Fruit fly (Drosophila melanogaster): ENCODE data around the gene ninaC.
A peak's percentile ranks its signal among the peaks of the same experiment; 100 is the strongest.

Gene ninaC

DNA sequence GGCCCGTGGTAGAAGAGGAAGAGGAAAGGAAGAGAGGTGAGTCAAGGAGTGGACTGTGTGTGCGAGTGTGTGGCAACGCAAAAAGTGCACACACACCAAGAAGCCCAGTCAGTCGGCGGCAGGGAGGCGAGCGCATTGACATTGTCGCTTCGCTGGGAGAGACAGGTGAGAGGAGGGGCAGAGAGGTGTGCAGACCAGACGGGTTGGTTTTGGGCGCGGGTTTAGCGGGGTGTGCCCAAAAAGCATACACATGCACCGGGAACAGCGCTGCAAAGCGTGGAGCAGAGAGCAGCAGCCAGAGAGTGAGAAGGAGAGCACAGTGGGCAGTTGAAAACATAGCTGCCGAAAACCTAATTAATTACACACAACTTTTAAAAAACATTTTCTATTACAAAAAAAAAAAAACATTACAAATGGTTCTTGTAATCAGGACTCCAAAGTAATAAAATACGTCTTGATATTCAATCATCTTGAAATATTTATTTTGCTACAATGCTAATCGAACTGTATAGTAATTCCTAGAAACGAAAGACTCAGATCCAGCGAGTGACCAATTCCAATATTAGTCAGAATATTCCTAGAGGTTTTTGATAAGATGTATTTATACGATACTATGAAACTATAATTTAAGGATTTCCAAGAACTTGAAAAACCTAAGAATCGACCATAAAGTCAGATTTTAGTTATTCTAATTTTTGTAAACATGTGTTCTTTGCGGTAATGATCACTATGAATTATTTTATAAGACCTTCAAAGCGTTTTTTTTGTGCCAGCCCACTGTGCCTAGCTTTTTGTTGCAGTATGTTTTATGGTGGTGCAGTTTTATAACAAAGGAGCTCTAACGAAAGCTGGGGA, 45.2 kb downstream of the ninaC start:
- TF ChIP-seq CrebA (GFP tag; optimal IDR thresholded peaks at IDR 0.05; ENCODE audit: borderline replicate concordance) (no peak), tai (GFP tag; optimal IDR thresholded peaks at IDR 0.05) (peak; percentile 78), Abd-B (GFP tag; optimal IDR thresholded peaks at IDR 0.05) (no peak), OdsH (GFP tag; optimal IDR thresholded peaks at IDR 0.05) (peak; percentile 60), dl (GFP tag; optimal IDR thresholded peaks at IDR 0.05; ENCODE audit: insufficient read depth in 1 of 2, partially characterized antibody in 2 of 2) (peak; percentile 69 to 73), pan (optimal IDR thresholded peaks at IDR 0.05) (no peak), GATAd (GFP tag; optimal IDR thresholded peaks at IDR 0.05) (no peak), rgr (GFP tag; optimal IDR thresholded peaks at IDR 0.05) (peak; percentile 66), jim (GFP tag; optimal IDR thresholded peaks at IDR 0.05) (peak; percentile 75), fru (GFP tag; optimal IDR thresholded peaks at IDR 0.05) (peak; percentile 64), lola (GFP tag; optimal IDR thresholded peaks at IDR 0.05) (no peak), Hnf4 (GFP tag; optimal IDR thresholded peaks at IDR 0.05) (peak; percentile 66), woc (GFP tag; optimal IDR thresholded peaks at IDR 0.05) (peak; percentile 77), sage (GFP tag; optimal IDR thresholded peaks at IDR 0.05) (no peak), N (GFP tag; optimal IDR thresholded peaks at IDR 0.05) (peak; percentile 23), Dfd (GFP tag; optimal IDR thresholded peaks at IDR 0.05) (no peak), foxo (GFP tag; optimal IDR thresholded peaks at IDR 0.05) (peak in 1 of 2 experiments; percentile 74), CG9705 (GFP tag; optimal IDR thresholded peaks at IDR 0.05) (peak; percentile 11), psq (GFP tag; optimal IDR thresholded peaks at IDR 0.05) (peak; percentile 84), CG32264 (GFP tag; optimal IDR thresholded peaks at IDR 0.05) (no peak), Hr78 (GFP tag; optimal IDR thresholded peaks at IDR 0.05) (no peak), Rel (GFP tag; optimal IDR thresholded peaks at IDR 0.05) (no peak), Rel (tag; optimal IDR thresholded peaks at IDR 0.05) (peak; percentile 75), usp (GFP tag; optimal IDR thresholded peaks at IDR 0.05) (no peak), brk (GFP tag; optimal IDR thresholded peaks at IDR 0.05) (no peak), HLH106 (tag; optimal IDR thresholded peaks at IDR 0.05) (peak; percentile 64), dmrt93B (GFP tag; optimal IDR thresholded peaks at IDR 0.05) (peak; percentile 55), Mio (GFP tag; optimal IDR thresholded peaks at IDR 0.05) (no peak), ey (GFP tag; optimal IDR thresholded peaks at IDR 0.05) (peak; percentile 69), dsf (GFP tag; optimal IDR thresholded peaks at IDR 0.05; ENCODE audit: borderline replicate concordance) (no peak), Jra (GFP tag; optimal IDR thresholded peaks at IDR 0.05) (peak; percentile 94), Dif (GFP tag; optimal IDR thresholded peaks at IDR 0.05; ENCODE audit: partially characterized antibody) (peak; percentile 92), Myc (optimal IDR thresholded peaks at IDR 0.05) (no peak), Hr83 (GFP tag; optimal IDR thresholded peaks at IDR 0.05; ENCODE audit: poor library complexity, severe bottlenecking) (peak; percentile 98), Vsx2 (GFP tag; optimal IDR thresholded peaks at IDR 0.05; ENCODE audit: partially characterized antibody) (peak; percentile 52), h (GFP tag; optimal IDR thresholded peaks at IDR 0.05) (peak; percentile 41), sv (GFP tag; optimal IDR thresholded peaks at IDR 0.05) (no peak), br (GFP tag; optimal IDR thresholded peaks at IDR 0.05) (no peak), Sp1 (GFP tag; optimal IDR thresholded peaks at IDR 0.05) (peak; percentile 74)

DNA sequence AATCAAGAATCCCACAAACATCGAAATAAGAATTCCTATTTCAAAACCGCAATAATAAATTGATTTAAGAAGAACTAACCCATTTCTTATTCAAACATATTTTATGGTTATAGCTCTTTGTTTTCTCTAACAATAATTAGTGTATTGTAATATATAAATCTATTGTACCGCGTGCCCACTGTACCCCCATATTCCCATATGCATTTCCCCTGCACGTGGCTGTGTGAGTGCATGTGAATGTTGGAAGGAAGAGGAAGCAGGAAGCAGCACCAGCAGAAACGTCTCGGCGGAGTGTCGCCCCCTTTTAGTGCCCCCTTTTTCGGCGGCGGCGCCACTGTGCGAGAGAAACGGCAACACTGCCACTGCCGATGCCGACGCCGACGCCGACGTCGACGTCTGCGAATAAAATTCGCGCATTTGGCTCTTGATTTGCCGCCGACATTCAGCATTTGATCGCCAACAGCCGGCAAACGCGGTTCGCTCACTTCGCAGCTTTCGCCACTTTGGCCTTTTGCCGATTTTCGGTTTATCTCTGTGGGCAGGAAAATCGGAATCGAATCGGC, 45.9 kb downstream of the ninaC start:
- TF ChIP-seq CG32264 (GFP tag; optimal IDR thresholded peaks at IDR 0.05) (no peak), brk (GFP tag; optimal IDR thresholded peaks at IDR 0.05) (peak; percentile 92), GATAd (GFP tag; optimal IDR thresholded peaks at IDR 0.05) (no peak), Hnf4 (GFP tag; optimal IDR thresholded peaks at IDR 0.05) (peak; percentile 79), sv (GFP tag; optimal IDR thresholded peaks at IDR 0.05) (no peak), N (GFP tag; optimal IDR thresholded peaks at IDR 0.05) (no peak), Jra (GFP tag; optimal IDR thresholded peaks at IDR 0.05) (peak; percentile 77), Dif (GFP tag; optimal IDR thresholded peaks at IDR 0.05; ENCODE audit: partially characterized antibody) (peak; percentile 76), Myc (optimal IDR thresholded peaks at IDR 0.05) (peak; percentile 33), Hr83 (GFP tag; optimal IDR thresholded peaks at IDR 0.05; ENCODE audit: poor library complexity, severe bottlenecking) (peak; percentile 85), Vsx2 (GFP tag; optimal IDR thresholded peaks at IDR 0.05; ENCODE audit: partially characterized antibody) (no peak), HLH106 (tag; optimal IDR thresholded peaks at IDR 0.05) (peak; percentile 89), CrebA (GFP tag; optimal IDR thresholded peaks at IDR 0.05; ENCODE audit: borderline replicate concordance) (peak; percentile 64), br (GFP tag; optimal IDR thresholded peaks at IDR 0.05) (peak; percentile 86), pan (optimal IDR thresholded peaks at IDR 0.05) (no peak), lola (GFP tag; optimal IDR thresholded peaks at IDR 0.05) (no peak), Mio (GFP tag; optimal IDR thresholded peaks at IDR 0.05) (no peak), dl (GFP tag; optimal IDR thresholded peaks at IDR 0.05; ENCODE audit: insufficient read depth in 1 of 2, partially characterized antibody in 2 of 2) (peak in 1 of 2 experiments; percentile 67), CG9705 (GFP tag; optimal IDR thresholded peaks at IDR 0.05) (peak; percentile 76), ey (GFP tag; optimal IDR thresholded peaks at IDR 0.05) (peak; percentile 77), foxo (GFP tag; optimal IDR thresholded peaks at IDR 0.05) (peak in 1 of 2 experiments; percentile 88), tai (GFP tag; optimal IDR thresholded peaks at IDR 0.05) (peak; percentile 65), Dfd (GFP tag; optimal IDR thresholded peaks at IDR 0.05) (peak; percentile 49), rgr (GFP tag; optimal IDR thresholded peaks at IDR 0.05) (peak; percentile 77), woc (GFP tag; optimal IDR thresholded peaks at IDR 0.05) (peak; percentile 93), Rel (GFP tag; optimal IDR thresholded peaks at IDR 0.05) (no peak), Rel (tag; optimal IDR thresholded peaks at IDR 0.05) (peak; percentile 77), jim (GFP tag; optimal IDR thresholded peaks at IDR 0.05) (peak; percentile 92), OdsH (GFP tag; optimal IDR thresholded peaks at IDR 0.05) (peak; percentile 83), fru (GFP tag; optimal IDR thresholded peaks at IDR 0.05) (peak; percentile 77), dmrt93B (GFP tag; optimal IDR thresholded peaks at IDR 0.05) (peak; percentile 42), sage (GFP tag; optimal IDR thresholded peaks at IDR 0.05) (peak; percentile 60), Sp1 (GFP tag; optimal IDR thresholded peaks at IDR 0.05) (peak; percentile 81), dsf (GFP tag; optimal IDR thresholded peaks at IDR 0.05; ENCODE audit: borderline replicate concordance) (no peak), psq (GFP tag; optimal IDR thresholded peaks at IDR 0.05) (peak; percentile 65), h (GFP tag; optimal IDR thresholded peaks at IDR 0.05) (peak; percentile 89), Abd-B (GFP tag; optimal IDR thresholded peaks at IDR 0.05) (no peak)
